Fruit fly (Drosophila melanogaster) Kc167 (cell line): ENCODE measurements around the gene Trm1.

Source experiments
- Myc ChIP-seq: fragments of >200 bp; optimal IDR thresholded peaks from 2 replicates; lab custom pipeline; 2017; ENCODE audit warnings: missing external identifiers
- Sin3A ChIP-seq: fragments of >200 bp; optimal IDR thresholded peaks from 2 replicates; lab custom pipeline; 2018; ENCODE audit warnings: missing external identifiers
- h ChIP-seq: fragments of >200 bp; optimal IDR thresholded peaks from 3 replicates; lab custom pipeline; 2018; ENCODE audit warnings: missing external identifiers
- insv ChIP-seq: fragments of >200 bp; optimal IDR thresholded peaks from 3 replicates; lab custom pipeline; 2018; ENCODE audit warnings: missing external identifiers
- psq ChIP-seq: fragments of >200 bp; optimal IDR thresholded peaks from 2 replicates; lab custom pipeline; 2017; ENCODE audit warnings: missing external identifiers
- ttk ChIP-seq: sonication (Bioruptor generic); optimal IDR thresholded peaks from 2 replicates; lab custom pipeline; 2017; ENCODE audit warnings: missing external identifiers

Gene Trm1

DNA sequence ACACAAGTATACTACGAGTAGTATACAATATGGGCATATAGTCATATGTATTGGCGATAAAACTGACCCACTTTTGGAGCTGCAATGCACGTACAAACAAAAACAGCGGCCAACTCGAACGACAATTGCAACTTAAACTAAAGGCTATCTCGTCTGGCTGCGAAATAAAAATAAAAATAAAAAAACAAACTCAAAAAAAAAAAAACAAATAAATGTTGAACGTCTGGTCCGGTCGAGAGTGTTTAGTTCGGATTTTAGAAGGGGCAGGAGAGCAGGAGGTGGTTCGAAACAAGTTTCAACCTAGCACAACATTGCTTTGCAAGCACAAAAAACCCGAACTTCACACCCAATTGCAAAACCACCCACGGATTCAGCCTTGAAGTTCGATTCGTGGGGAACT lies 44.1 kb downstream of the Trm1 start:
- TF ChIP-seq insv (no peak), Sin3A (no peak), psq (lab: Kevin White, UChicago) (no peak), ttk (lab: Kevin White, UChicago) (no peak), Myc (lab: Kevin White, UChicago) (no peak), h (lab: Kevin White, UChicago) (no peak)

DNA sequence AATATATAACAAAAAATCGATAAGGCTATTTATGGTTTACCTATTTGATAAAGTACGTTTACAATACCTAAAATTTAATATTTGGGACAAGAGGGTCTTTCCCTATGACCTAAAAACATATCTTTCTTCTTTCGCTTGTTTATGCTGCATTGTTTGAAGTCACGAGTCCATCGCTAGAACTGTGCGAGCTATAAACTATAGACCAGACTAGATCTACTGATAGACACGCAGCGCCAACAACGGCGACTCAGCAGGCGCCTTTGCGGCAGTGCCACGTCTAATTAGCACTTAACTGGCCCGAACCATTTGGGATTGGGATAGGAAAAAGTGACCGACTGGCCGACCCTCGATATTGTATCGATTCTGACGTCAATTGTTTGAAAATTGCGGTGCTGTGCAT lies 45.2 kb downstream of the Trm1 start:
- TF ChIP-seq psq (lab: Kevin White, UChicago) (no peak), Myc (lab: Kevin White, UChicago) (no peak), Sin3A (no peak), ttk (lab: Kevin White, UChicago) (no peak)

DNA sequence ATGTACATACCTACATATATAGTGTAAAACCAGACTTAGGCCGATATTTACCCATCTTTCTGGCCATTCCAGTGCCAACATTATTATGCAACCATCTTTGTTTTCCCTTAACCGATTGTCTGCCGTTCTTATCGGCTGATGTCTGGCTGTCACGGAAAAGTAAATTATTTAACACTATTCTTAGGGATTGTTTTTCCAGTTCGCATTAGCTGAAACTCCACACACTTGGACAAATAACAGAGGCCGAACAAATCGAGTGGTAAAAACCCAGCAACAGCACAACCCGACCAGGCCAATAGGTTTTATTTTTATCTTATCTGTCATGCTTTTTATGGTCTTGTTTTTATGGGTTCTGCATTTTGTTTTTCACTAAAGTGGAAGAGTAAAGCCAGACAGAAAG lies 45.8 kb downstream of the Trm1 start:
- TF ChIP-seq Myc (lab: Kevin White, UChicago): no peak
- TF ChIP-seq psq (lab: Kevin White, UChicago): no peak
- TF ChIP-seq Sin3A: no peak
- no peak for TF ChIP-seq insv
- no peak for TF ChIP-seq h (lab: Kevin White, UChicago)
- no peak for TF ChIP-seq ttk (lab: Kevin White, UChicago)

DNA sequence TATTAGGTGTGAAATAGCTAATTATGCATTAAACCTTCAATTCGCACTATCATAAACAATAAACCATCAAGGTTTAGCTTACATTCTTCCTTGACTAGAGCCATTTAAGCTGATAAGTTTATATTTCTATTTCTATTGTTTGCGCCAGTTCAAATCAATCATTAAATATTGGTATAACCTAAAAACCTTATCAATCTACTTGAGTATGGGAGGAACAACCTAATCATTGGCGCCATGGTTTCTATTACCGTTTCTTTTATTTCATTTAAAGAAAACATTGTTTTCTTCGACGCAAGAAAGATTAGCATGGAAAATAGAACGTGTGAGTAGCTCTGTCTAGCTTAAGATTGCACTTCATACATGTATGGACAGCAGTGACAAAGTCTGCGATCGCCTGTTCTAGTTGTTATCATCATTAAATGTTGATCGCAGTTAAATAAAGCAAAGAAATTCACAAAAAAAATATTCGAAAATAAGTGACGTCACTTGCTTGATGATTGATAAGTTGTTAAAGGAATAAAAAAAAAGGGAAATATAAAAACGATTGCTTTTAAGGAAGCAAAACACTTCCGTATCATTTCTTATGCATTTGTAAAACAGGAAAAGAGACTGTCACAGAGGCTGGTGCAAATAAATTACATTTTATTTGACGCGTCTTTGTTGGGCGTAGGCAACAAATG lies 46.5 kb downstream of the Trm1 start:
- TF ChIP-seq ttk (lab: Kevin White, UChicago): no peak
- no peak for TF ChIP-seq psq (lab: Kevin White, UChicago)
- no peak for TF ChIP-seq Sin3A
- no peak for TF ChIP-seq h (lab: Kevin White, UChicago)

DNA sequence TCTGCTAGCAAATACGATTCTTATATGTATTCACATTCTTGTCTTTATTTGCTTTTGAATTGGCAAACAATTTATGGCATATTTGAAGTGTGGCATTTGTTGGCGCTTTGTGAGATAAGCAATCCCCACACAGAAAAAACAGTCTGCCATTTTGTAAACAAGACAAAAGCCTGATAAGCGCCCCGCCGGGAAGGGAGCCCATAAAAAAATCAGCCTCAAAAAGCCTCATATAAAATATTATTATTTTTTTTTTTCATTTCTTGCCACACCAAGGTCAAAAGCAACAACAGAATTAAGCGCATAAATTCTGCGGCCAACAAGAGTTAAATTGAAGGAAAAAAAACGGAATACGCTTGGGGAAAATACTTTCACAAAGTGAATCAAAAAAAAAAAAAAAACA lies 47.5 kb downstream of the Trm1 start:
- no peak for TF ChIP-seq Myc (lab: Kevin White, UChicago)
- no peak for TF ChIP-seq Sin3A
- no peak for TF ChIP-seq psq (lab: Kevin White, UChicago)
- no peak for TF ChIP-seq h (lab: Kevin White, UChicago)
- no peak for TF ChIP-seq insv
- TF ChIP-seq ttk (lab: Kevin White, UChicago): no peak

DNA sequence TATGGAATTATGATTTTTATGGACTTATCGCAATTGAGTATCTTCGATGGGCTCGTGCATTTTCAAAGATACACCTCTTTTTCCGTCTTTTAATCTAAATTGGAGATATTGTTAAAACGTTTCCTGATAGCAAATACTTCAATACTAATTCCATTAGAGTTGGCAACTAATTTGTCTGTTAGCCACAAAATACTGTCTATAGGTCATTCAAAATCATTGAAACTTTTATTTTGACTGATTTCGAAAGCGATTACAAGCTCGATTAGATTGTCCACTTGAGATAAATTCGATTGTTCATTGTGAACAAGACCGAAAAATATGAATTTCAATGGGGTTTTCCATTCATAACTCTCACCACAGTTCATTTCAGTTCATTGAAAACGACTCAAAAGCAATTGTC lies 48.3 kb downstream of the Trm1 start:
- no peak for TF ChIP-seq ttk (lab: Kevin White, UChicago)
- no peak for TF ChIP-seq Sin3A
- no peak for TF ChIP-seq insv

DNA sequence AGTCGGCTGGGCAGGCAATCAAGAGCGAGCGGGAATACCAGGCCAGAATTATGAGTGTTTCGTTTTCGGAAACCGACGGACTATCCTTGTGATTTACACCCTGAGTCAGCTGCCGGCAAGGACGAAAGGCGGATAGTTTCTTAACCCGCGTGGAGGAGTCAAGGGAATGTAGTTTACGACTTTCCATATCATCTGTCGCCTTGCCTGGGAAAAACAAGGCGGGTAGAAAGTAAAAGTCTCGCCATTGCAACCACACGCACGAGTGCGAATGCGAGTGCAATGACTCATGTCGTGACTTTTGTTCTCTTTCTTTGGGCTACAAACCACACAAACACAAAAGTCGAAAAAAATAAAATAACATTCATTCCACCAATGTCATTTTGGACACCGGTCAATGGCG lies 50.7 kb downstream of the Trm1 start:
- TF ChIP-seq ttk (lab: Kevin White, UChicago): no peak
